Worm (Caenorhabditis elegans): ENCODE measurements around the gene F44A2.7.

DNA sequence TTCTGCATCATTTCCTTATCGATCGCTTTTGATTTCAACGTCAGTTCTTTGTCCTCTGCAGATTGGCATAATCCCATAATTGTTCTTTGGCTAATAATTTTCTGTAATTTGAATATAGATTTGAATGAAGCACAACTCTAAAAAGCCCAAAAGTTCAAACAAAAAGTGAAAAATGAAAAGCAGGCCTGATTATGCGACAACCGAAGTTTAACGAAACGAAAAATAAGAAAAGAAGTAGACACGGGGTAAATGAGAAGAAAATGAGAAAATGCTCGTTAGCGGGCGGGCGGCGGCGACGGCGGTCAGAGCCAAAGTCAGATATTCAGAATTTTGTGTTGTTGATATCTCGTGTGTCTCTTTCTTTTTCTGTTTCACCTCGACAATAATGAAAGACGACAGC lies 38.4 kb downstream of the F44A2.7 start, which contains the start of gene gpa-3:
- TF ChIP-seq ztf-11 (tag; optimal IDR thresholded peaks at IDR 0.05) (no peak), lsy-2 (tag; optimal IDR thresholded peaks at IDR 0.05) (no peak), nhr-28 (tag; optimal IDR thresholded peaks at IDR 0.05) (no peak)

All from whole organism, mixed stage, embryonic.